Worm (Caenorhabditis elegans) whole organism, L3 larva: ENCODE measurements around the gene F36D3.5.

Experiments
- ZK546.5 ChIP-seq: sonication (generic microtip); optimal IDR thresholded peaks from 2 replicates; lab custom pipeline; 2017; ENCODE audit warnings: missing biosample characterization, missing genetic modification characterization
- ama-1 ChIP-seq: fragments of 150-350 bp; optimal IDR thresholded peaks from 2 replicates; lab custom pipeline; 2018
- ceh-16 ChIP-seq: sonication (generic microtip); optimal IDR thresholded peaks from 2 replicates; lab custom pipeline; 2017; ENCODE audit warnings: missing biosample characterization, missing genetic modification characterization
- ceh-28 ChIP-seq: fragments of 150-350 bp; optimal IDR thresholded peaks from 2 replicates; lab custom pipeline; 2014; ENCODE audit warnings: missing biosample characterization, missing genetic modification reagents, missing genetic modification characterization
- ceh-82 ChIP-seq: fragments of 150-350 bp; optimal IDR thresholded peaks from 2 replicates; lab custom pipeline; 2014; ENCODE audit warnings: missing biosample characterization, missing genetic modification characterization
- ceh-9 ChIP-seq: sonication (generic microtip); optimal IDR thresholded peaks from 2 replicates; lab custom pipeline; 2018; ENCODE audit warnings: missing biosample characterization, missing genetic modification characterization
- daf-12 ChIP-seq: fragments of 150-350 bp; optimal IDR thresholded peaks from 2 replicates; lab custom pipeline; 2014; ENCODE audit warnings: missing biosample characterization, missing genetic modification reagents, missing genetic modification characterization
- egl-27 ChIP-seq: sonication (generic microtip); optimal IDR thresholded peaks from 4 replicates; lab custom pipeline; 2017; ENCODE audit warnings: missing biosample characterization, missing genetic modification reagents, missing genetic modification characterization
- elt-3 ChIP-seq, 3 experiments: fragments of 150-350 bp in 1 of 3; sonication (generic microtip) in 2 of 3; optimal IDR thresholded peaks; 2 replicates in 2 of 3; 4 replicates in 1 of 3; lab custom pipeline; 2014 to 2017; ENCODE audit warnings: missing biosample characterization in 3 of 3, missing genetic modification characterization in 3 of 3
- eor-1 ChIP-seq, 2 experiments: fragments of 150-350 bp; optimal IDR thresholded peaks; 2 replicates each; lab custom pipeline; 2014 to 2018; ENCODE audit warnings: missing biosample characterization in 2 of 2, missing genetic modification characterization in 2 of 2
- fkh-2 ChIP-seq: fragments of 150-350 bp; optimal IDR thresholded peaks from 2 replicates; lab custom pipeline; 2014; ENCODE audit warnings: missing biosample characterization, missing genetic modification reagents, missing genetic modification characterization
- fos-1 ChIP-seq: fragments of 150-350 bp; optimal IDR thresholded peaks from 2 replicates; lab custom pipeline; 2014; ENCODE audit warnings: missing biosample characterization, missing genetic modification characterization
- hmg-11 ChIP-seq: sonication (generic microtip); optimal IDR thresholded peaks from 2 replicates; lab custom pipeline; 2016; ENCODE audit warnings: missing genetic modification characterization, missing compliant biosample characterization
- jun-1 ChIP-seq: fragments of 150-350 bp; optimal IDR thresholded peaks from 2 replicates; lab custom pipeline; 2014; ENCODE audit warnings: missing biosample characterization, missing genetic modification reagents, missing genetic modification characterization
- lin-15B ChIP-seq: fragments of 150-350 bp; optimal IDR thresholded peaks from 2 replicates; lab custom pipeline; 2014; ENCODE audit warnings: missing biosample characterization, missing genetic modification characterization
- lin-39 ChIP-seq: fragments of 150-350 bp; optimal IDR thresholded peaks from 2 replicates; lab custom pipeline; 2018; ENCODE audit warnings: missing biosample characterization, missing genetic modification reagents, missing genetic modification characterization
- mml-1 ChIP-seq: fragments of 150-350 bp; sonication (generic microtip); optimal IDR thresholded peaks from 3 replicates; lab custom pipeline; 2014; ENCODE audit warnings: missing biosample characterization, missing genetic modification characterization
- nfya-1 ChIP-seq: sonication (generic microtip); optimal IDR thresholded peaks from 2 replicates; lab custom pipeline; 2017; ENCODE audit warnings: missing genetic modification characterization, mild to moderate bottlenecking, missing compliant biosample characterization, antibody characterized with exemption, moderate library complexity; ENCODE audit not compliant: insufficient read depth
- nhr-11 ChIP-seq: fragments of 150-350 bp; optimal IDR thresholded peaks from 2 replicates; lab custom pipeline; 2014; ENCODE audit warnings: missing biosample characterization, missing genetic modification characterization
- nhr-12 ChIP-seq: fragments of 150-350 bp; optimal IDR thresholded peaks from 2 replicates; lab custom pipeline; 2014; ENCODE audit warnings: missing biosample characterization, missing genetic modification characterization
- nhr-23 ChIP-seq: fragments of 150-350 bp; optimal IDR thresholded peaks from 2 replicates; lab custom pipeline; 2014; ENCODE audit warnings: missing biosample characterization, missing genetic modification reagents, missing genetic modification characterization
- nhr-237 ChIP-seq: fragments of 150-350 bp; optimal IDR thresholded peaks from 2 replicates; lab custom pipeline; 2014; ENCODE audit warnings: missing biosample characterization, missing genetic modification characterization
- nhr-28 ChIP-seq: fragments of 150-350 bp; optimal IDR thresholded peaks from 2 replicates; lab custom pipeline; 2014; ENCODE audit warnings: missing biosample characterization, missing genetic modification characterization
- nhr-43 ChIP-seq: sonication (generic microtip); optimal IDR thresholded peaks from 2 replicates; lab custom pipeline; 2016; ENCODE audit warnings: mild to moderate bottlenecking, missing genetic modification characterization, missing compliant biosample characterization; ENCODE audit not compliant: poor library complexity, severe bottlenecking
- nhr-67 ChIP-seq: fragments of 150-350 bp; optimal IDR thresholded peaks from 2 replicates; lab custom pipeline; 2014; ENCODE audit warnings: missing biosample characterization, missing genetic modification characterization
- nhr-76 ChIP-seq: fragments of 150-350 bp; sonication (generic microtip); optimal IDR thresholded peaks from 5 replicates; lab custom pipeline; 2014; ENCODE audit warnings: missing biosample characterization, missing genetic modification characterization
- nhr-77 ChIP-seq: fragments of 150-350 bp; optimal IDR thresholded peaks from 2 replicates; lab custom pipeline; 2014; ENCODE audit warnings: missing biosample characterization, missing genetic modification characterization
- pqm-1 ChIP-seq: fragments of 150-350 bp; optimal IDR thresholded peaks from 2 replicates; lab custom pipeline; 2017; ENCODE audit warnings: missing biosample characterization, missing genetic modification characterization, inconsistent platforms
- sea-2 ChIP-seq: fragments of 150-350 bp; sonication (generic microtip); optimal IDR thresholded peaks from 4 replicates; lab custom pipeline; 2014; ENCODE audit warnings: missing biosample characterization, missing genetic modification reagents, missing genetic modification characterization
- skn-1 ChIP-seq: fragments of 150-350 bp; optimal IDR thresholded peaks from 2 replicates; lab custom pipeline; 2014; ENCODE audit warnings: missing biosample characterization, missing genetic modification characterization
- tbx-2 ChIP-seq: sonication (generic microtip); optimal IDR thresholded peaks from 2 replicates; lab custom pipeline; 2016; ENCODE audit warnings: mild to moderate bottlenecking, missing genetic modification characterization, missing compliant biosample characterization
- unc-39 ChIP-seq: sonication (generic microtip); optimal IDR thresholded peaks from 4 replicates; lab custom pipeline; 2017; ENCODE audit warnings: missing biosample characterization, missing genetic modification characterization
- unc-62 ChIP-seq: fragments of 150-350 bp; sonication (generic microtip); optimal IDR thresholded peaks from 4 replicates; lab custom pipeline; 2014; ENCODE audit warnings: missing biosample characterization, missing genetic modification reagents, missing genetic modification characterization
- zag-1 ChIP-seq: fragments of 150-350 bp; optimal IDR thresholded peaks from 2 replicates; lab custom pipeline; 2014; ENCODE audit warnings: missing biosample characterization, missing genetic modification characterization
- ztf-11 ChIP-seq: fragments of 150-350 bp; optimal IDR thresholded peaks from 2 replicates; lab custom pipeline; 2014; ENCODE audit warnings: missing biosample characterization, missing genetic modification characterization
- ztf-4 ChIP-seq: fragments of 150-350 bp; optimal IDR thresholded peaks from 2 replicates; lab custom pipeline; 2014; ENCODE audit warnings: missing biosample characterization, missing genetic modification characterization

The F36D3.5 gene

DNA sequence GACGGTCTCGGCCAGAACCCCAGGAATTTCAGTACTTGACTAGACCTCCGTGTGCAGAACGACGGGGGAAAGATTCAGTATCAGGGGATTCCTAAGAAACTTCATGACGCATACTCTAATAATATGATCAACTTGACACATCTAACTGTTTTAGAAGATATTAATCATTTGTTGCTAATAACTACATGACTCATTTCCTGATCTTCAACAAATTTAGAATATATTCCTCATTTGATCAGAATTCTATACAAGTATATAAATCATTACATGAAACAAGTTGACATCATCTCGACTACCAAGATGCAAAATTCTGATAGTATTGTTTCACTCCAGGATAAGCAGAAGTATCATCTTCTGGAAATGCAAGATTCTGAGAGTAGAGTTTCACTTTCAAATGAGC is 20.1 kb upstream of the F36D3.5 start, which contains the start of gene Y32B12B.8:
Gene Y32B12B.8, plus strand, starts transcription at position 301 of the 400 bp plus-strand sequence.
- no peak for TF ChIP-seq ZK546.5 (tag; lab: Kevin White, UChicago)
- no peak for TF ChIP-seq unc-62 (GFP tag; lab: Kevin White, UChicago)
- no peak for TF ChIP-seq ceh-16 (tag; lab: Kevin White, UChicago)
- TF ChIP-seq ama-1 (lab: Kevin White, UChicago), result no peak
- TF ChIP-seq nhr-43, result no peak
- TF ChIP-seq fkh-2 (tag; lab: Kevin White, UChicago), result no peak
- no peak for TF ChIP-seq pqm-1 (tag; lab: Kevin White, UChicago)
- no peak for TF ChIP-seq skn-1 (tag; lab: Kevin White, UChicago)
- TF ChIP-seq nhr-12 (tag; lab: Kevin White, UChicago), result no peak
- no peak for TF ChIP-seq fos-1 (tag; lab: Kevin White, UChicago)
- TF ChIP-seq hmg-11, result no peak
- no peak for TF ChIP-seq zag-1 (tag; lab: Kevin White, UChicago)
- TF ChIP-seq nhr-28 (tag; lab: Kevin White, UChicago), result no peak
- no peak for TF ChIP-seq ceh-82 (tag; lab: Kevin White, UChicago)
- TF ChIP-seq ztf-4 (tag; lab: Kevin White, UChicago), result no peak

DNA sequence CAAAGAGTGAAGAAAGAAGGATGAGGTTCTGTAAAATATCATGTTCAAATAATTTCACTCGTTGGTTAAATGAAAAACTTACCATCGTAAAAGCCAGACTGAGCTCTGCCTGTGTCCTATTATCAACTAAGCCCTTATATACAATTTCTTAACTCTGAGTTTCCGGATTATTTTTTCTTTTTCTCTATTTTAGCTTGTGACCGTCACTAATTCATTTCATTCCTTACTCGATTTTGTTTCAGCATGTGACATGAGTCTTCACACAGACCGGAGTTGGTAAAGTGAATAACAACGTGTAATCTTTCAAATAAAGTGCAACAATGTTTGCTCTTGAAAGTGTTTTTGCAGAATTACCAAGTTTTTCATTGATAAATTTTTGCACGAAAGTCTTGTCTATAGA is 19.0 kb upstream of the F36D3.5 start, which contains the start of gene cpr-2:
Gene cpr-2, minus strand, starts transcription at position 101 of the 400 bp plus-strand sequence.
- TF ChIP-seq unc-62 (GFP tag; lab: Kevin White, UChicago) (no peak), fkh-2 (tag; lab: Kevin White, UChicago) (no peak), nhr-237 (tag; lab: Kevin White, UChicago) (no peak), nhr-11 (tag; lab: Kevin White, UChicago) (no peak), ama-1 (lab: Kevin White, UChicago) (no peak)
- TF ChIP-seq, all 47 proteins: peak for 0

DNA sequence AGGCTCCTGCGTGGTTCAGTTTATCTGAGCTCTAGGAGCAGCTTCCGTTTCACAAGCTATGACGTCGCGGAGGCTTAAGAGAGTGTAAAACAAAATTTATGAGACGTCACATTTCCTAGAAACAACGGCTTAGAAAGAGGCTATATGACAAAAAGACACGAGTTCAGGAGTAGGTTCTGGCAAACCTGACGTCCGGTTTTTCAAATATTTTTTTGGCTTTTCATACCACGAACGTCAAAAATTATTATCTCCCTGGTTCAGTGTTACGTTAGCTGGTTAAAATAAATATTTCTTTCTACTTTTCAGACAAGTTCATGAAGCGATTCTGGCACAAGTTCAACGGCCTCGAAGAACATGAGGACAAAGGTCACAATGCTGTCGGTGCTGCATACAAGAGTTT is 12.8 kb upstream of the F36D3.5 start, which contains the start of gene F36D3.16:
Gene F36D3.16, plus strand, starts transcription at position 301 of the 400 bp plus-strand sequence.
- no peak for TF ChIP-seq nhr-23 (tag; lab: Kevin White, UChicago)
- TF ChIP-seq ceh-82 (tag; lab: Kevin White, UChicago), result no peak
- no peak for TF ChIP-seq ztf-4 (tag; lab: Kevin White, UChicago)
- no peak for TF ChIP-seq pqm-1 (tag; lab: Kevin White, UChicago)
- TF ChIP-seq tbx-2 (tag; lab: Kevin White, UChicago), result no peak
- no peak for TF ChIP-seq mml-1 (tag; lab: Kevin White, UChicago)
- no peak for TF ChIP-seq nfya-1 (tag; lab: Kevin White, UChicago)
- no peak for TF ChIP-seq nhr-237 (tag; lab: Kevin White, UChicago)
- TF ChIP-seq eor-1 (tag; optimal IDR thresholded peaks at IDR 0.05; lab: Kevin White, UChicago), result no peak
- TF ChIP-seq daf-12, result no peak
- no peak for TF ChIP-seq egl-27 (tag; lab: Kevin White, UChicago)
- TF ChIP-seq nhr-28 (tag; lab: Kevin White, UChicago), result no peak
- TF ChIP-seq ama-1 (lab: Kevin White, UChicago), result no peak
- no peak for TF ChIP-seq sea-2 (GFP tag; lab: Kevin White, UChicago)
- no peak for TF ChIP-seq nhr-77 (tag; lab: Kevin White, UChicago)
- TF ChIP-seq elt-3 (tag; optimal IDR thresholded peaks at IDR 0.05; lab: Kevin White, UChicago), result no peak
- TF ChIP-seq ceh-9 (tag; lab: Kevin White, UChicago), result no peak
- TF ChIP-seq ztf-11, result no peak
- TF ChIP-seq lin-39, result no peak
- no peak for TF ChIP-seq nhr-12 (tag; lab: Kevin White, UChicago)

DNA sequence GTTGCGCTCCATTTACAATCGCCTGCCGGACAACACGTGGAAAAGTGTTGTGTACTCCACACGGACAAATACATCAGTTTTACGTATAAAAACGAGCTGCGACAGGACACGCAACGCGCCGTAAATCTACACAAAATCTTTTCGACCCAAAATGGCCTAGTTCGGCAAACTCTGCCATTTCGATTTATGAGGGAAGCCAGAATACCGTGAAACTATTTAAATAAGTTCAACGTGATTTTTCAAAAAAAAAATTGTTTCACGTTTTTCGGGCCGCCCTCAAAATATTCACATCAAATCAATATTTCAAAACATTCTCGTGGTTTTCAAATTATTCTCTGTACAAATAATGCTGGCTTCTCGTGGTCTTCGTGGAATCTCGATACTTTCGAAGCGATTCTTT is 11.8 kb upstream of the F36D3.5 start, which contains the start of gene F36D3.8:
Gene F36D3.8, plus strand, starts transcription at position 301 of the 400 bp plus-strand sequence.
- TF ChIP-seq ztf-11 (no peak), nhr-67 (tag; lab: Kevin White, UChicago) (no peak), nhr-11 (tag; lab: Kevin White, UChicago) (no peak), skn-1 (tag; lab: Kevin White, UChicago) (no peak), ama-1 (lab: Kevin White, UChicago) (no peak), egl-27 (tag; lab: Kevin White, UChicago) (no peak), ZK546.5 (tag; lab: Kevin White, UChicago) (no peak), ceh-9 (tag; lab: Kevin White, UChicago) (no peak), jun-1 (tag; lab: Kevin White, UChicago) (no peak), eor-1 (tag; optimal IDR thresholded peaks at IDR 0.05; lab: Kevin White, UChicago) (no peak), hmg-11 (no peak), unc-39 (no peak), ceh-28 (tag; lab: Kevin White, UChicago) (no peak), nfya-1 (tag; lab: Kevin White, UChicago) (no peak), lin-15B (no peak), nhr-23 (tag; lab: Kevin White, UChicago) (no peak), sea-2 (GFP tag; lab: Kevin White, UChicago) (no peak), nhr-76 (no peak)
